Fruit fly (Drosophila melanogaster) whole organism, embryonic: Measurements from ENCODE around the gene CG43163.
A peak's percentile ranks its signal among the peaks of the same experiment; 100 is the strongest.

Source experiments
- ATbp ChIP-seq: fragments of 200-800 bp; sonication (Bioruptor generic); optimal IDR thresholded peaks from 2 replicates; lab custom pipeline; 2017; ENCODE audit warnings: missing biosample characterization, mild to moderate bottlenecking, missing genetic modification characterization, missing genetic modification reagents
- CG10321 ChIP-seq: fragments of 200-800 bp; sonication (Bioruptor generic); IDR thresholded peaks from 2 replicates; pipeline ENCODE4 v1.3.6; 2022; ENCODE audit warnings: missing biosample characterization, missing genetic modification characterization
- CG10366 ChIP-seq: fragments of 200-800 bp; sonication (Bioruptor generic); IDR thresholded peaks from 2 replicates; pipeline ENCODE4 v1.3.6; 2022; ENCODE audit warnings: missing biosample characterization, missing genetic modification characterization
- CG10431 ChIP-seq: fragments of 200-800 bp; sonication (Bioruptor generic); optimal IDR thresholded peaks from 3 replicates; lab custom pipeline; 2018; ENCODE audit warnings: missing biosample characterization, mild to moderate bottlenecking, missing genetic modification characterization
- CG10959 ChIP-seq: fragments of 200-800 bp; sonication (Bioruptor generic); IDR thresholded peaks from 2 replicates; pipeline ENCODE4 v1.3.6; 2022; ENCODE audit warnings: missing biosample characterization, missing genetic modification characterization
- CG10979 ChIP-seq: fragments of 200-800 bp; sonication (Bioruptor generic); optimal IDR thresholded peaks from 2 replicates; lab custom pipeline; 2018; ENCODE audit warnings: missing biosample characterization, mild to moderate bottlenecking, missing genetic modification characterization, moderate library complexity
- CG11723 ChIP-seq: fragments of 200-800 bp; sonication (Bioruptor generic); optimal IDR thresholded peaks from 2 replicates; lab custom pipeline; 2017; ENCODE audit warnings: missing biosample characterization, mild to moderate bottlenecking, missing genetic modification characterization
- CG12104 ChIP-seq: fragments of 200-800 bp; sonication (Bioruptor generic); optimal IDR thresholded peaks from 3 replicates; lab custom pipeline; 2016; ENCODE audit warnings: missing biosample characterization, missing genetic modification characterization
- CG12391 ChIP-seq: fragments of 200-800 bp; sonication (Bioruptor generic); optimal IDR thresholded peaks from 3 replicates; lab custom pipeline; 2018; ENCODE audit warnings: missing biosample characterization, mild to moderate bottlenecking, missing genetic modification characterization, moderate library complexity
- CG13123 ChIP-seq: fragments of 200-800 bp; sonication (Bioruptor generic); optimal IDR thresholded peaks from 2 replicates; lab custom pipeline; 2016; ENCODE audit warnings: missing biosample characterization, missing genetic modification characterization
- CG14710 ChIP-seq: fragments of 200-800 bp; sonication (Bioruptor generic); optimal IDR thresholded peaks from 3 replicates; lab custom pipeline; 2019; ENCODE audit warnings: missing biosample characterization, mild to moderate bottlenecking, missing genetic modification characterization, moderate library complexity
- CG14860 ChIP-seq: fragments of 200-800 bp; sonication (Bioruptor generic); IDR thresholded peaks from 3 replicates; pipeline ENCODE4 v1.3.6; 2022; ENCODE audit warnings: missing biosample characterization, missing genetic modification characterization; ENCODE audit not compliant: partially characterized antibody
- CG17568 ChIP-seq: fragments of 200-800 bp; sonication (Bioruptor generic); optimal IDR thresholded peaks from 2 replicates; lab custom pipeline; 2018; ENCODE audit warnings: missing biosample characterization, mild to moderate bottlenecking, missing genetic modification characterization, moderate library complexity
- CG18262 ChIP-seq: fragments of 200-800 bp; optimal IDR thresholded peaks from 3 replicates; lab custom pipeline; 2019; ENCODE audit warnings: missing biosample characterization, mild to moderate bottlenecking, missing genetic modification characterization, moderate library complexity
- CG18764 ChIP-seq: fragments of 200-800 bp; sonication (Bioruptor generic); optimal IDR thresholded peaks from 3 replicates; lab custom pipeline; 2016; ENCODE audit warnings: missing biosample characterization, missing genetic modification characterization
- CG32772 ChIP-seq: fragments of 200-800 bp; sonication (Bioruptor generic); IDR thresholded peaks from 2 replicates; pipeline ENCODE4 v1.3.6; 2022; ENCODE audit warnings: missing biosample characterization, missing genetic modification characterization
- CG3995 ChIP-seq: fragments of 200-800 bp; sonication (Bioruptor generic); optimal IDR thresholded peaks from 3 replicates; lab custom pipeline; 2016; ENCODE audit warnings: missing biosample characterization, missing genetic modification characterization
- CG4424 ChIP-seq: fragments of 200-800 bp; sonication (Bioruptor generic); optimal IDR thresholded peaks from 3 replicates; lab custom pipeline; 2016; ENCODE audit warnings: missing biosample characterization, missing genetic modification characterization
- CG4707 ChIP-seq: fragments of 200-800 bp; sonication (Bioruptor generic); optimal IDR thresholded peaks from 2 replicates; lab custom pipeline; 2018; ENCODE audit warnings: missing biosample characterization, mild to moderate bottlenecking, missing genetic modification characterization, moderate library complexity
- CG7556 ChIP-seq: fragments of 200-800 bp; sonication (Bioruptor generic); optimal IDR thresholded peaks from 2 replicates; lab custom pipeline; 2017; ENCODE audit warnings: missing biosample characterization, mild to moderate bottlenecking, missing genetic modification characterization
- CG8290 ChIP-seq, 3 experiments: fragments of 200-800 bp; sonication (Bioruptor generic); optimal IDR thresholded peaks; 2 replicates each; lab custom pipeline; 2016 to 2019; ENCODE audit warnings: missing biosample characterization in 3 of 3, missing genetic modification characterization in 3 of 3, mild to moderate bottlenecking in 2 of 3, moderate library complexity in 1 of 3
- CG8388 ChIP-seq: fragments of 200-800 bp; sonication (Bioruptor generic); optimal IDR thresholded peaks from 2 replicates; lab custom pipeline; 2019; ENCODE audit warnings: missing biosample characterization, mild to moderate bottlenecking, missing genetic modification characterization, moderate library complexity
- CG9437 ChIP-seq: fragments of 200-800 bp; sonication (Bioruptor generic); optimal IDR thresholded peaks from 2 replicates; lab custom pipeline; 2018; ENCODE audit warnings: missing biosample characterization, mild to moderate bottlenecking, missing genetic modification characterization
- CG9727 ChIP-seq: fragments of 200-800 bp; sonication (Bioruptor generic); optimal IDR thresholded peaks from 3 replicates; lab custom pipeline; 2017; ENCODE audit warnings: missing biosample characterization, mild to moderate bottlenecking, missing genetic modification characterization
- CrebB ChIP-seq: fragments of 200-800 bp; sonication (Bioruptor generic); optimal IDR thresholded peaks from 3 replicates; lab custom pipeline; 2018; ENCODE audit warnings: missing biosample characterization, mild to moderate bottlenecking, missing genetic modification characterization
- D ChIP-seq, 2 experiments: fragments of 200-800 bp in 1 of 2; fragments of >200 bp in 1 of 2; sonication (Bioruptor generic) in 1 of 2; optimal IDR thresholded peaks; 2 replicates in 1 of 2; 3 replicates in 1 of 2; lab custom pipeline; 2017; ENCODE audit warnings: mild to moderate bottlenecking in 1 of 2, missing biosample characterization in 1 of 2, missing genetic modification characterization in 1 of 2, missing genetic modification reagents in 1 of 2
- Drgx ChIP-seq: fragments of 200-800 bp; sonication (Bioruptor generic); IDR thresholded peaks from 2 replicates; pipeline ENCODE4 v1.3.6; 2022; ENCODE audit warnings: missing biosample characterization, missing genetic modification characterization
- Elba2 ChIP-seq: fragments of 200-800 bp; sonication (Bioruptor generic); optimal IDR thresholded peaks from 3 replicates; lab custom pipeline; 2016; ENCODE audit warnings: missing biosample characterization, missing genetic modification characterization
- HLHmδ ChIP-seq: fragments of 200-800 bp; sonication (Bioruptor generic); optimal IDR thresholded peaks from 2 replicates; lab custom pipeline; 2018; ENCODE audit warnings: missing biosample characterization, mild to moderate bottlenecking, missing genetic modification characterization, moderate library complexity
- Max ChIP-seq: fragments of 200-800 bp; sonication (Bioruptor generic); optimal IDR thresholded peaks from 2 replicates; lab custom pipeline; 2016; ENCODE audit warnings: missing biosample characterization, mild to moderate bottlenecking, missing genetic modification characterization
- Myb ChIP-seq: fragments of 200-800 bp; sonication (Bioruptor generic); optimal IDR thresholded peaks from 2 replicates; lab custom pipeline; 2016; ENCODE audit warnings: missing biosample characterization, missing genetic modification characterization
- Neu2 ChIP-seq: fragments of 200-800 bp; sonication (Bioruptor generic); optimal IDR thresholded peaks from 3 replicates; lab custom pipeline; 2016; ENCODE audit warnings: missing biosample characterization, missing genetic modification characterization, borderline replicate concordance
- Oli ChIP-seq: fragments of 200-800 bp; sonication (Bioruptor generic); optimal IDR thresholded peaks from 2 replicates; lab custom pipeline; 2018; ENCODE audit warnings: missing biosample characterization, mild to moderate bottlenecking, missing genetic modification characterization, moderate library complexity
- Opbp ChIP-seq: fragments of 200-800 bp; sonication (Bioruptor generic); IDR thresholded peaks from 3 replicates; pipeline ENCODE4 v1.3.6; 2022; ENCODE audit warnings: missing biosample characterization, missing genetic modification characterization; ENCODE audit not compliant: partially characterized antibody
- Ssrp ChIP-seq: fragments of 200-800 bp; sonication (Bioruptor generic); optimal IDR thresholded peaks from 2 replicates; lab custom pipeline; 2018; ENCODE audit warnings: missing biosample characterization, mild to moderate bottlenecking, missing genetic modification characterization, moderate library complexity
- Xrp1 ChIP-seq: fragments of 200-800 bp; sonication (Bioruptor generic); IDR thresholded peaks from 2 replicates; pipeline ENCODE4 v1.3.6; 2022; ENCODE audit warnings: missing biosample characterization, missing genetic modification characterization
- abd-A ChIP-seq: fragments of 200-800 bp; sonication (Bioruptor generic); optimal IDR thresholded peaks from 3 replicates; lab custom pipeline; 2019; ENCODE audit warnings: missing biosample characterization, mild to moderate bottlenecking, missing genetic modification characterization, moderate library complexity
- ap ChIP-seq: fragments of 200-800 bp; sonication (Bioruptor generic); IDR thresholded peaks from 2 replicates; pipeline ENCODE4 v1.3.6; 2022; ENCODE audit warnings: missing biosample characterization, missing genetic modification characterization
- ara ChIP-seq: fragments of 200-800 bp; sonication (Bioruptor generic); IDR thresholded peaks from 2 replicates; pipeline ENCODE4 v1.3.6; 2022; ENCODE audit warnings: missing biosample characterization, missing genetic modification characterization
- bowl ChIP-seq: fragments of 200-800 bp; sonication (Bioruptor generic); IDR thresholded peaks from 2 replicates; pipeline ENCODE4 v1.3.6; 2022; ENCODE audit warnings: missing biosample characterization, missing genetic modification characterization
- crol ChIP-seq: fragments of 200-800 bp; sonication (Bioruptor generic); IDR thresholded peaks from 2 replicates; pipeline ENCODE4 v1.3.6; 2022; ENCODE audit warnings: missing biosample characterization, missing genetic modification characterization
- da ChIP-seq: fragments of 200-800 bp; sonication (Bioruptor generic); optimal IDR thresholded peaks from 2 replicates; lab custom pipeline; 2016; ENCODE audit warnings: missing biosample characterization, missing genetic modification characterization
- fd64A ChIP-seq: fragments of 200-800 bp; sonication (Bioruptor generic); optimal IDR thresholded peaks from 3 replicates; lab custom pipeline; 2018; ENCODE audit warnings: missing biosample characterization, mild to moderate bottlenecking, missing genetic modification characterization
- ftz-f1 ChIP-seq: fragments of 200-800 bp; sonication (Bioruptor generic); optimal IDR thresholded peaks from 2 replicates; lab custom pipeline; 2016; ENCODE audit warnings: missing biosample characterization, missing genetic modification characterization
- lab ChIP-seq: fragments of 200-800 bp; sonication (Bioruptor generic); optimal IDR thresholded peaks from 3 replicates; lab custom pipeline; 2017; ENCODE audit warnings: missing biosample characterization, missing genetic modification characterization, mild to moderate bottlenecking, moderate library complexity, missing genetic modification reagents
- psq ChIP-seq: fragments of 200-800 bp; sonication (Bioruptor generic); optimal IDR thresholded peaks from 2 replicates; lab custom pipeline; 2017; ENCODE audit warnings: missing biosample characterization, missing genetic modification characterization
- slou ChIP-seq: fragments of 200-800 bp; sonication (Bioruptor generic); optimal IDR thresholded peaks from 3 replicates; lab custom pipeline; 2016; ENCODE audit warnings: missing biosample characterization, missing genetic modification characterization
- so ChIP-seq: fragments of 200-800 bp; sonication (Bioruptor generic); IDR thresholded peaks from 3 replicates; pipeline ENCODE4 v1.3.6; 2022; ENCODE audit warnings: missing biosample characterization, missing genetic modification characterization
- stwl ChIP-seq: fragments of 200-800 bp; sonication (Bioruptor generic); optimal IDR thresholded peaks from 3 replicates; lab custom pipeline; 2018; ENCODE audit warnings: missing biosample characterization, mild to moderate bottlenecking, missing genetic modification characterization, moderate library complexity
- wor ChIP-seq: fragments of 200-800 bp; sonication (Bioruptor generic); IDR thresholded peaks from 2 replicates; pipeline ENCODE4 v1.3.6; 2022; ENCODE audit warnings: missing biosample characterization, missing genetic modification characterization

CG43163 gene

dm6 chr3L:8542213-8542612, 35.3 kb upstream of the CG43163 start (continued):
- TF ChIP-seq Ssrp (tag; lab: Kevin White, UChicago) (peak; percentile 10), CG3995 (GFP tag; lab: Kevin White, UChicago) (no peak), Xrp1 (GFP tag; lab: Robert Waterston, UW) (peak; percentile 43; the same call in 1 of the 2 replicates), Myb (GFP tag; lab: Kevin White, UChicago) (no peak), CG9437 (GFP tag; lab: Kevin White, UChicago) (no peak), crol (GFP tag; lab: Robert Waterston, UW) (no peak), CG17568 (GFP tag; lab: Kevin White, UChicago) (no peak), ara (GFP tag; lab: Robert Waterston, UW) (no peak), CG32772 (GFP tag; lab: Robert Waterston, UW) (no peak), CG13123 (GFP tag; lab: Kevin White, UChicago) (no peak), ap (peak; percentile 20; the same call in 1 of the 2 replicates), lab (GFP tag; lab: Kevin White, UChicago) (no peak), D (optimal IDR thresholded peaks at IDR 0.05; lab: Kevin White, UChicago) (no peak), D (GFP tag; optimal IDR thresholded peaks at IDR 0.05; lab: Kevin White, UChicago) (peak; percentile 13), so (GFP tag; lab: Robert Waterston, UW) (no peak), ftz-f1 (GFP tag; lab: Kevin White, UChicago) (no peak), CG10959 (GFP tag; lab: Robert Waterston, UW) (no peak), Oli (tag; lab: Kevin White, UChicago) (peak; percentile 26), Opbp (GFP tag; lab: Robert Waterston, UW) (no peak), HLHmδ (GFP tag; lab: Kevin White, UChicago) (no peak), CG10431 (no peak), CG14860 (GFP tag; lab: Robert Waterston, UW) (no peak), CG11723 (GFP tag; lab: Kevin White, UChicago) (no peak), CG10366 (GFP tag; lab: Robert Waterston, UW) (no peak), CG10321 (GFP tag; lab: Robert Waterston, UW) (no peak), CG7556 (peak; percentile 7), wor (GFP tag; lab: Robert Waterston, UW) (no peak), ATbp (GFP tag; lab: Kevin White, UChicago) (peak; percentile 6), CG14710 (tag; lab: Kevin White, UChicago) (peak; percentile 23), CG8290 (GFP tag; optimal IDR thresholded peaks at IDR 0.05; lab: Kevin White, UChicago) (no peak), CG8290 (tag; optimal IDR thresholded peaks at IDR 0.05; lab: Kevin White, UChicago) (no peak), Neu2 (GFP tag; lab: Kevin White, UChicago) (no peak), CrebB (tag; lab: Kevin White, UChicago) (no peak), CG9727 (peak; percentile 20), CG4707 (no peak), Drgx (no peak), da (GFP tag; lab: Kevin White, UChicago) (no peak), slou (no peak), stwl (tag; lab: Kevin White, UChicago) (no peak), CG18764 (GFP tag; lab: Kevin White, UChicago) (no peak), psq (GFP tag; lab: Kevin White, UChicago) (no peak), abd-A (tag; lab: Kevin White, UChicago) (no peak), CG8388 (GFP tag; lab: Kevin White, UChicago) (peak; percentile 18), CG4424 (no peak), CG18262 (tag; lab: Kevin White, UChicago) (peak; percentile 20), fd64A (GFP tag; lab: Kevin White, UChicago) (no peak), CG10979 (tag; lab: Kevin White, UChicago) (peak; percentile 42), CG12104 (GFP tag; lab: Kevin White, UChicago) (no peak), CG12391 (tag; lab: Kevin White, UChicago) (peak; percentile 32), Max (GFP tag; lab: Kevin White, UChicago) (no peak), bowl (GFP tag; lab: Robert Waterston, UW) (no peak), Elba2 (no peak)
